Fruit fly (Drosophila melanogaster) whole organism, prepupa: ENCODE results near the gene ND-PDSW.

Experiments used
- Blimp-1 ChIP-seq: fragments of 200-800 bp; sonication (Bioruptor generic); optimal IDR thresholded peaks from 3 replicates; lab custom pipeline; 2017; ENCODE audit warnings: missing biosample characterization, missing genetic modification characterization, mild to moderate bottlenecking, moderate library complexity, missing genetic modification reagents
- CG10631 ChIP-seq: fragments of 200-800 bp; sonication (Bioruptor generic); optimal IDR thresholded peaks from 2 replicates; lab custom pipeline; 2016; ENCODE audit warnings: missing biosample characterization, missing genetic modification characterization
- CG10669 ChIP-seq: fragments of 200-800 bp; sonication (Bioruptor generic); optimal IDR thresholded peaks from 3 replicates; lab custom pipeline; 2018; ENCODE audit warnings: missing biosample characterization, mild to moderate bottlenecking, missing genetic modification characterization, moderate library complexity
- CG11762 ChIP-seq: fragments of 200-800 bp; sonication (Bioruptor generic); optimal IDR thresholded peaks from 3 replicates; lab custom pipeline; 2016; ENCODE audit warnings: missing biosample characterization, missing genetic modification characterization; ENCODE audit not compliant: insufficient read depth
- CG11902 ChIP-seq: fragments of 200-800 bp; sonication (Bioruptor generic); optimal IDR thresholded peaks from 3 replicates; lab custom pipeline; 2016; ENCODE audit warnings: missing biosample characterization, missing genetic modification characterization
- CG16779 ChIP-seq: fragments of 200-800 bp; sonication (Bioruptor generic); optimal IDR thresholded peaks from 3 replicates; lab custom pipeline; 2017; ENCODE audit warnings: missing biosample characterization, mild to moderate bottlenecking, missing genetic modification characterization
- CG3032 ChIP-seq: fragments of 200-800 bp; optimal IDR thresholded peaks from 2 replicates; lab custom pipeline; 2019; ENCODE audit warnings: missing biosample characterization, mild to moderate bottlenecking, missing genetic modification characterization, moderate library complexity
- CG31627 ChIP-seq: fragments of 200-800 bp; sonication (Bioruptor generic); optimal IDR thresholded peaks from 3 replicates; lab custom pipeline; 2016; ENCODE audit warnings: missing biosample characterization, missing genetic modification characterization
- CG32006 ChIP-seq: fragments of 200-800 bp; sonication (Bioruptor generic); optimal IDR thresholded peaks from 3 replicates; lab custom pipeline; 2017; ENCODE audit warnings: missing biosample characterization, mild to moderate bottlenecking, missing genetic modification characterization
- CG3919 ChIP-seq: fragments of 200-800 bp; sonication (Bioruptor generic); optimal IDR thresholded peaks from 3 replicates; lab custom pipeline; 2016; ENCODE audit warnings: missing biosample characterization, missing genetic modification characterization
- CG4318 ChIP-seq: fragments of 200-800 bp; sonication (Bioruptor generic); optimal IDR thresholded peaks from 3 replicates; lab custom pipeline; 2017; ENCODE audit warnings: missing biosample characterization, mild to moderate bottlenecking, missing genetic modification characterization
- CG6163 ChIP-seq: fragments of 200-800 bp; sonication (Bioruptor generic); IDR thresholded peaks from 3 replicates; pipeline ENCODE4 v1.3.6; 2022; ENCODE audit warnings: missing biosample characterization, missing genetic modification characterization
- CG6276 ChIP-seq: fragments of 200-800 bp; sonication (Bioruptor generic); optimal IDR thresholded peaks from 2 replicates; lab custom pipeline; 2017; ENCODE audit warnings: missing biosample characterization, mild to moderate bottlenecking, missing genetic modification characterization
- CG6792 ChIP-seq: fragments of 200-800 bp; sonication (Bioruptor generic); optimal IDR thresholded peaks from 3 replicates; lab custom pipeline; 2016; ENCODE audit warnings: missing biosample characterization, missing genetic modification characterization
- CG6808 ChIP-seq: fragments of 200-800 bp; sonication (Bioruptor generic); optimal IDR thresholded peaks from 3 replicates; lab custom pipeline; 2017; ENCODE audit warnings: missing biosample characterization, missing genetic modification characterization, mild to moderate bottlenecking, moderate library complexity, missing genetic modification reagents
- CG6854 ChIP-seq: fragments of 200-800 bp; sonication (Bioruptor generic); optimal IDR thresholded peaks from 2 replicates; lab custom pipeline; 2017; ENCODE audit warnings: missing biosample characterization, mild to moderate bottlenecking, missing genetic modification characterization
- CG7368 ChIP-seq: fragments of 200-800 bp; sonication (Bioruptor generic); optimal IDR thresholded peaks from 3 replicates; lab custom pipeline; 2016; ENCODE audit warnings: missing biosample characterization, missing genetic modification characterization
- CG8119 ChIP-seq: fragments of 200-800 bp; sonication (Bioruptor generic); IDR thresholded peaks from 3 replicates; pipeline ENCODE4 v1.3.6; 2022; ENCODE audit warnings: missing biosample characterization, missing genetic modification characterization
- CG8319 ChIP-seq: fragments of 200-800 bp; sonication (Bioruptor generic); optimal IDR thresholded peaks from 3 replicates; lab custom pipeline; 2016; ENCODE audit warnings: missing biosample characterization, missing genetic modification characterization
- CG8632 ChIP-seq: fragments of 200-800 bp; sonication (Bioruptor generic); optimal IDR thresholded peaks from 3 replicates; lab custom pipeline; 2016; ENCODE audit warnings: missing biosample characterization, missing genetic modification characterization
- CG9139 ChIP-seq: fragments of 200-800 bp; sonication (Bioruptor generic); optimal IDR thresholded peaks from 3 replicates; lab custom pipeline; 2017; ENCODE audit warnings: missing biosample characterization, mild to moderate bottlenecking, missing genetic modification characterization
- Eip75B ChIP-seq: fragments of 200-800 bp; sonication (Bioruptor generic); optimal IDR thresholded peaks from 3 replicates; lab custom pipeline; 2016; ENCODE audit warnings: missing biosample characterization, missing genetic modification characterization
- Eip78C ChIP-seq: fragments of 200-800 bp; sonication (Bioruptor generic); peaks from one replicate; lab custom pipeline; 2016; ENCODE audit warnings: missing biosample characterization, missing genetic modification characterization
- Eip93F ChIP-seq: fragments of 200-800 bp; sonication (Bioruptor generic); optimal IDR thresholded peaks from 2 replicates; lab custom pipeline; 2016; ENCODE audit warnings: missing biosample characterization, mild to moderate bottlenecking, missing genetic modification characterization
- Ets21C ChIP-seq: fragments of 200-800 bp; sonication (Bioruptor generic); optimal IDR thresholded peaks from 3 replicates; lab custom pipeline; 2016; ENCODE audit warnings: missing biosample characterization, missing genetic modification characterization
- Ets96B ChIP-seq: fragments of 200-800 bp; optimal IDR thresholded peaks from 2 replicates; lab custom pipeline; 2019; ENCODE audit warnings: missing biosample characterization, mild to moderate bottlenecking, missing genetic modification characterization, moderate library complexity
- Gug ChIP-seq: fragments of 200-800 bp; sonication (Bioruptor generic); IDR thresholded peaks from 2 replicates; pipeline ENCODE4 v1.3.6; 2022; ENCODE audit warnings: missing biosample characterization, missing genetic modification characterization
- Hr38 ChIP-seq: sonication (Bioruptor generic); optimal IDR thresholded peaks from 2 replicates; lab custom pipeline; 2016; ENCODE audit warnings: missing biosample characterization, missing genetic modification characterization
- Hr39 ChIP-seq: fragments of 200-800 bp; sonication (Bioruptor generic); optimal IDR thresholded peaks from 2 replicates; lab custom pipeline; 2016; ENCODE audit warnings: missing biosample characterization, missing genetic modification characterization
- Hr4 ChIP-seq: fragments of 200-800 bp; sonication (Bioruptor generic); optimal IDR thresholded peaks from 3 replicates; lab custom pipeline; 2016; ENCODE audit warnings: missing biosample characterization, missing genetic modification characterization
- Lpt ChIP-seq: fragments of 200-800 bp; sonication (Bioruptor generic); optimal IDR thresholded peaks from 3 replicates; lab custom pipeline; 2016; ENCODE audit warnings: missing biosample characterization, missing genetic modification characterization
- OdsH ChIP-seq: fragments of 200-800 bp; sonication (Bioruptor generic); optimal IDR thresholded peaks from 3 replicates; lab custom pipeline; 2016; ENCODE audit warnings: missing biosample characterization, missing genetic modification characterization
- Smox ChIP-seq: fragments of 200-800 bp; sonication (Bioruptor generic); optimal IDR thresholded peaks from 3 replicates; lab custom pipeline; 2016; ENCODE audit warnings: missing biosample characterization, missing genetic modification characterization
- Sox102F ChIP-seq: fragments of 200-800 bp; sonication (Bioruptor generic); optimal IDR thresholded peaks from 2 replicates; lab custom pipeline; 2016; ENCODE audit warnings: missing biosample characterization, mild to moderate bottlenecking, missing genetic modification characterization
- Sox14 ChIP-seq: fragments of 200-800 bp; sonication (Bioruptor generic); optimal IDR thresholded peaks from 3 replicates; lab custom pipeline; 2016; ENCODE audit warnings: missing biosample characterization, missing genetic modification characterization
- achi ChIP-seq: fragments of 200-800 bp; sonication (Bioruptor generic); optimal IDR thresholded peaks from 3 replicates; lab custom pipeline; 2016; ENCODE audit warnings: missing biosample characterization, missing genetic modification characterization
- acj6 ChIP-seq: fragments of 200-800 bp; sonication (Bioruptor generic); optimal IDR thresholded peaks from 3 replicates; lab custom pipeline; 2016; ENCODE audit warnings: missing biosample characterization, missing genetic modification characterization
- cyc ChIP-seq: fragments of 200-800 bp; sonication (Bioruptor generic); optimal IDR thresholded peaks from 3 replicates; lab custom pipeline; 2016; ENCODE audit warnings: missing biosample characterization, missing genetic modification characterization
- dac ChIP-seq: fragments of 200-800 bp; sonication (Bioruptor generic); optimal IDR thresholded peaks from 2 replicates; lab custom pipeline; 2017; ENCODE audit warnings: missing biosample characterization, mild to moderate bottlenecking, missing genetic modification characterization
- eg ChIP-seq: fragments of 200-800 bp; sonication (Bioruptor generic); IDR thresholded peaks from 3 replicates; pipeline ENCODE4 v1.3.6; 2022; ENCODE audit warnings: missing biosample characterization, missing genetic modification characterization
- esn ChIP-seq: fragments of 200-800 bp; sonication (Bioruptor generic); optimal IDR thresholded peaks from 2 replicates; lab custom pipeline; 2016; ENCODE audit warnings: missing biosample characterization, mild to moderate bottlenecking, missing genetic modification characterization, moderate library complexity
- fd59A ChIP-seq: fragments of 200-800 bp; sonication (Bioruptor generic); optimal IDR thresholded peaks from 2 replicates; lab custom pipeline; 2017; ENCODE audit warnings: missing biosample characterization, mild to moderate bottlenecking, missing genetic modification characterization, missing genetic modification reagents
- fd85E ChIP-seq: fragments of 200-800 bp; sonication (Bioruptor generic); optimal IDR thresholded peaks from 3 replicates; lab custom pipeline; 2016; ENCODE audit warnings: missing biosample characterization, missing genetic modification characterization
- fkh ChIP-seq: fragments of 200-800 bp; sonication (Bioruptor generic); optimal IDR thresholded peaks from 3 replicates; lab custom pipeline; 2017; ENCODE audit warnings: missing biosample characterization, mild to moderate bottlenecking, missing genetic modification characterization, moderate library complexity
- lz ChIP-seq: fragments of 200-800 bp; sonication (Bioruptor generic); optimal IDR thresholded peaks from 3 replicates; lab custom pipeline; 2016; ENCODE audit warnings: missing biosample characterization, missing genetic modification characterization
- net ChIP-seq: fragments of 200-800 bp; sonication (Bioruptor generic); optimal IDR thresholded peaks from 3 replicates; lab custom pipeline; 2016; ENCODE audit warnings: missing biosample characterization, missing genetic modification characterization
- pdm3 ChIP-seq: fragments of 200-800 bp; sonication (Bioruptor generic); optimal IDR thresholded peaks from 3 replicates; lab custom pipeline; 2016; ENCODE audit warnings: missing biosample characterization, missing genetic modification characterization
- salr ChIP-seq, 2 experiments: fragments of 200-800 bp; sonication (Bioruptor generic); optimal IDR thresholded peaks; 3 replicates each; lab custom pipeline; 2016 to 2018; ENCODE audit warnings: missing biosample characterization in 2 of 2, missing genetic modification characterization in 2 of 2, mild to moderate bottlenecking in 1 of 2
- spab ChIP-seq: fragments of 200-800 bp; sonication (Bioruptor generic); optimal IDR thresholded peaks from 2 replicates; lab custom pipeline; 2017; ENCODE audit warnings: missing biosample characterization, mild to moderate bottlenecking, missing genetic modification characterization, missing genetic modification reagents
- ss ChIP-seq, 2 experiments: fragments of 200-800 bp; sonication (Bioruptor generic); optimal IDR thresholded peaks; 2 replicates in 1 of 2; 3 replicates in 1 of 2; lab custom pipeline; 2017 to 2018; ENCODE audit warnings: mild to moderate bottlenecking in 2 of 2, missing biosample characterization in 2 of 2, missing genetic modification characterization in 2 of 2, moderate library complexity in 1 of 2
- svp ChIP-seq: fragments of 200-800 bp; sonication (Bioruptor generic); peaks from one replicate; lab custom pipeline; 2016; ENCODE audit warnings: missing biosample characterization, missing genetic modification characterization
- topi ChIP-seq: fragments of 200-800 bp; sonication (Bioruptor generic); optimal IDR thresholded peaks from 3 replicates; lab custom pipeline; 2016; ENCODE audit warnings: missing biosample characterization, missing genetic modification characterization
- vri ChIP-seq: fragments of 200-800 bp; sonication (Bioruptor generic); optimal IDR thresholded peaks from 3 replicates; lab custom pipeline; 2016; ENCODE audit warnings: missing biosample characterization, mild to moderate bottlenecking, missing genetic modification characterization

ND-PDSW gene

DNA sequence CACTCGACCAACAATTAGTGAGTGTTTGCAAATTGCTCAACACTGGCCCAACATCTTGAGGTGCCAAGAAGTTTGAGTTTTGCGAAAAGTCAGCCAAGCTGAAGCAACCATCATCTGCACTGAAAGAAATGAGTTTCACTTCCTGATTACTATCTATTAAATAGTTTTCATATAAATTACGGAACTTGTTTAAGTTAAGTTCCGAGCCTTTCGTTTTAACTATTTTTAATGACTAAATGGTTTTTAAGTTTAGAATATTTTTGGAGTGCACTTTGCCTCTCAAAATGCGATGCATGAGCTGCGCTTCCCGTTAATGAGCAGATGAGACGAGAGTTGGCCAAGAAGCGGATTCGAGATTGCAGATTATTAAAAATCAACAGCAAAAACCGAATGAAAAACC is 24.3 kb upstream of the ND-PDSW start:
- TF ChIP-seq CG8119 (GFP tag; lab: Robert Waterston, UW), result peak; percentile 61; the same call in 2 of the 3 replicates
- TF ChIP-seq CG6808 (GFP tag; lab: Kevin White, UChicago), result no peak
- TF ChIP-seq CG3032 (tag; lab: Kevin White, UChicago), result no peak
- peak; percentile 64 for TF ChIP-seq svp (GFP tag; lab: Kevin White, UChicago)
- no peak for TF ChIP-seq fd59A (GFP tag; lab: Kevin White, UChicago)
- no peak for TF ChIP-seq CG16779 (tag; lab: Kevin White, UChicago)
- TF ChIP-seq CG11762, result no peak
- peak; percentile 6 for TF ChIP-seq topi
- peak; percentile 45 for TF ChIP-seq CG3919 (GFP tag; lab: Kevin White, UChicago)
- no peak for TF ChIP-seq lz (GFP tag; lab: Kevin White, UChicago)
- TF ChIP-seq Hr38 (GFP tag; lab: Kevin White, UChicago), result no peak
- TF ChIP-seq Sox14 (GFP tag; lab: Kevin White, UChicago), result peak; percentile 7
- TF ChIP-seq Ets96B, result no peak
- no peak for TF ChIP-seq CG6792
- no peak for TF ChIP-seq dac
- TF ChIP-seq CG7368 (GFP tag; lab: Kevin White, UChicago), result no peak
- no peak for TF ChIP-seq CG11902
- TF ChIP-seq Gug (GFP tag; lab: Robert Waterston, UW), result peak; percentile 19; the same call in 1 of the 2 replicates
- peak; percentile 26 for TF ChIP-seq CG10631 (GFP tag; lab: Kevin White, UChicago)
- no peak for TF ChIP-seq net (GFP tag; lab: Kevin White, UChicago)
- no peak for TF ChIP-seq Eip93F
- peak; percentile 1 for TF ChIP-seq CG10669 (GFP tag; lab: Kevin White, UChicago)
- peak; percentile 77 for TF ChIP-seq Eip78C (GFP tag; lab: Kevin White, UChicago)
- no peak for TF ChIP-seq vri
- no peak for TF ChIP-seq Smox (GFP tag; lab: Kevin White, UChicago)
- TF ChIP-seq ss (GFP tag; optimal IDR thresholded peaks at IDR 0.05; lab: Kevin White, UChicago), result no peak
- TF ChIP-seq salr (GFP tag; optimal IDR thresholded peaks at IDR 0.05; lab: Kevin White, UChicago), result peak in 1 of 2 experiments; percentile 23
- no peak for TF ChIP-seq CG9139 (GFP tag; lab: Kevin White, UChicago)
- TF ChIP-seq CG6276, result peak; percentile 50
- no peak for TF ChIP-seq CG8319 (GFP tag; lab: Kevin White, UChicago)
- TF ChIP-seq Eip75B (GFP tag; lab: Kevin White, UChicago), result peak; percentile 7
- TF ChIP-seq Lpt (GFP tag; lab: Kevin White, UChicago), result no peak
- no peak for TF ChIP-seq fkh
- no peak for TF ChIP-seq spab (GFP tag; lab: Kevin White, UChicago)
- peak; percentile 50 for TF ChIP-seq achi (GFP tag; lab: Kevin White, UChicago)
- TF ChIP-seq CG8632 (GFP tag; lab: Kevin White, UChicago), result no peak
- peak; percentile 11 for TF ChIP-seq Hr39 (GFP tag; lab: Kevin White, UChicago)
- no peak for TF ChIP-seq Blimp-1 (GFP tag; lab: Kevin White, UChicago)
- TF ChIP-seq esn (GFP tag; lab: Kevin White, UChicago), result peak; percentile 1
- TF ChIP-seq CG6163 (GFP tag; lab: Robert Waterston, UW), result peak; percentile 58; the same call in 2 of the 3 replicates
- TF ChIP-seq CG31627 (GFP tag; lab: Kevin White, UChicago), result no peak
- TF ChIP-seq Sox102F, result no peak
- no peak for TF ChIP-seq fd85E (GFP tag; lab: Kevin White, UChicago)
- TF ChIP-seq pdm3 (GFP tag; lab: Kevin White, UChicago), result peak; percentile 45
- peak; percentile 43 for TF ChIP-seq OdsH (GFP tag; lab: Kevin White, UChicago)
- no peak for TF ChIP-seq cyc
- peak; percentile 64 for TF ChIP-seq Hr4
- no peak for TF ChIP-seq CG6854 (GFP tag; lab: Kevin White, UChicago)
- TF ChIP-seq acj6 (GFP tag; lab: Kevin White, UChicago), result peak; percentile 9
- TF ChIP-seq eg, result peak; percentile 67
- TF ChIP-seq Ets21C (GFP tag; lab: Kevin White, UChicago), result no peak
- TF ChIP-seq CG32006, result peak; percentile 64
- peak; percentile 31 for TF ChIP-seq CG4318 (GFP tag; lab: Kevin White, UChicago)
